Fruit fly (Drosophila melanogaster): ENCODE measurements around the gene CG17572.

Gene CG17572

DNA sequence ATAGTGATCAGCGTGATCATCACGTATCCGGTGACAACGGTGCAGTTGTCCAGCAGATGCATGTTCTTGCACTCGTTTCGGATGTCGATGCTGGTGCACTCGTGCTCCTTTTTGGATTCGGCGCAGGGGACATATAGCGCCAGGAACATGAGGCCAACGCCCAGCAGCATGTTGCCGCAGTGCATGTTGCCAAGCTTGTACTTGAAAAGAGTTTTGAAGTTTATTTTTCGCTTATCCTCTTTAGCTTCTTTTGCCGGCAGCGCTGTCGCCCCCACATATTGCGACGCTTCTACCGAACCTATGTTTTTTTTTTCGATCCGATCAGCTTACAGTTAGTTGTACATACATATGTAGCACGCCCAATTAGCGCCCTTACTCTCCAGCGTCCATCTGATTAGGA lies 5.6 kb downstream of the CG17572 start:
- TF ChIP-seq CG7368 (GFP tag; optimal IDR thresholded peaks at IDR 0.05) (no peak), Smox (GFP tag; optimal IDR thresholded peaks at IDR 0.05) (no peak), CG11762 (GFP tag; optimal IDR thresholded peaks at IDR 0.05; ENCODE audit: insufficient read depth) (no peak), Sox15 (GFP tag; optimal IDR thresholded peaks at IDR 0.05) (no peak), OdsH (GFP tag; optimal IDR thresholded peaks at IDR 0.05) (no peak), CG10669 (GFP tag; optimal IDR thresholded peaks at IDR 0.05) (no peak)

DNA sequence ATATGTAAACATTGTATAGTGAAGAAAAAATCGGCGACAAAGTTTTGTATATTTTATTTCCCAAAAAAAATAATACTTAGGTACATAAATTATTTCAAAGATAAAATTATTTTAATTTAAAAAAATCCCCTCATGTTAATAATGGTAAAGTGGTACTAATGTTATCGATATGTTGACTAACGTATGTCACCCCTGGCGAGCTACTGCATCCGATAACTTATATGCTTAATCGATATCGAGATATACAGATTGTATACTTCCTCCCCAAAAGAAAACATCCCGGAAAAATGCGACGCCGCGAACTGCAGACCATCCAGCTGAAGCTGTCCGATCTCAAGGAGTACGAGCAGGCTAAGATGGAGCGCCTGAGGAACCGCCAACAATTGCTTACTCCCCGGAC lies 9.2 kb downstream of the CG17572 start, which contains the start of gene CG17343:
Gene CG17343 (plus strand): TSS at position 224 of the 400 bp plus-strand sequence.
- TF ChIP-seq eg (GFP tag; IDR thresholded peaks at IDR 0.05) (no peak), CG9139 (GFP tag; optimal IDR thresholded peaks at IDR 0.05) (no peak), CG8632 (GFP tag; optimal IDR thresholded peaks at IDR 0.05) (no peak), Eip75B (GFP tag; optimal IDR thresholded peaks at IDR 0.05) (no peak), Hr39 (GFP tag; optimal IDR thresholded peaks at IDR 0.05) (no peak), salr (GFP tag; optimal IDR thresholded peaks at IDR 0.05) (no peak), fkh (GFP tag; optimal IDR thresholded peaks at IDR 0.05) (no peak), Eip78C (GFP tag) (no peak), CG6854 (GFP tag; optimal IDR thresholded peaks at IDR 0.05) (no peak)

DNA sequence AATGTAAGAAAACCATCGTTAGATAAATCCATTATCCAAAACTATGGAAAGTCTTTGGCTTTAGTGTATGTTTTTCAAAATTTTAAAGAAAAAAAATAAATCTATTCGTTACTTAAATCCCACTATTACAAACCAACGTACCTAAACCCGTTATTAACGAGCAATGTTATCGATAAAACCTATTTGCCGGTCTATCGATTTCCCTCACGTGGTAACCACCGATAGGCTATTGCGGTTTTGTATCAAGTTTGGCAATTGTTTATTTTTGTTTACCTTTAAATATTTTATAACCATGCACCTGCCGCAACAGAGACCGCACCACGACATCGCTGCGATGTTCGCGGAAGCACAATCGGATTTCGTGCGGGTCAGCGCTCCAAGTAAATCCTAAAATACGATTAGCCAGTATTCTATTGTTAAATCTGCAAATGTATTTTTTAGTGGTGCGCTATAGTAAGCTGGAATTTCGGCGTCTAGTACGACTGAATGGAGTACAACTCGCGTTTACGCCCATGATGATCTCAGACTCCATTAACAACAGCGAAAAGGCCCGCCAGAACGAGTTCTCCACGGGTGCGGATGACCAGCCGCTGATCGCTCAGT lies 10.8 kb downstream of the CG17572 start, which contains the start of gene Dus4:
Gene Dus4 (plus strand): TSS at position 206 of the 603 bp plus-strand sequence.
- TF ChIP-seq Hr39 (GFP tag; optimal IDR thresholded peaks at IDR 0.05) (no peak), Lpt (GFP tag; optimal IDR thresholded peaks at IDR 0.05) (no peak), CG3032 (tag; optimal IDR thresholded peaks at IDR 0.05) (no peak)

DNA sequence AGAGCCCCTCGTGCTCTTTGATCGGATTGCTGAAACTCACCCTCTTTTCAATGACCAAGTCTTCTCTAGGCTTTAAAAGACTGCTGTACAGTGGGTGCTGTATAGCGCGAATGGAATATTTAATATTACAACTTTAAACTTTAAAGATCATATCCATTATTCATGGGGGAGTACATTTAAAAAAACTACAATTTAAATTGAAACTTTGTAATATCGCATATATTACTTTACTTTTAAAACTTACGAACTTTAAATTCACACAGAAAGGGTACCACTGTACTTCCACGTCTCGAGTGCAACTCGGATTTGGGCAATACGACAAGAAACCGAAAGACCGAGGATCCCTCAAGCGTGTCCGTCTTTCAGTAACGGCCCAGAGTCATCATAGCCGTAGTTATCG lies 15.0 kb downstream of the CG17572 start, which contains the start of gene Phlpp:
Gene Phlpp (plus strand): TSS at position 214 of the 400 bp plus-strand sequence.
- TF ChIP-seq CG15336 (GFP tag; IDR thresholded peaks at IDR 0.05) (peak; percentile 49), CG1621 (tag; optimal IDR thresholded peaks at IDR 0.05) (peak; percentile 16), CG3032 (tag; optimal IDR thresholded peaks at IDR 0.05) (peak; percentile 21), Hr4 (GFP tag; optimal IDR thresholded peaks at IDR 0.05) (peak; percentile 72), OdsH (GFP tag; optimal IDR thresholded peaks at IDR 0.05) (no peak), CG6163 (GFP tag; IDR thresholded peaks at IDR 0.05) (peak; percentile 71), esn (GFP tag; optimal IDR thresholded peaks at IDR 0.05) (no peak), CG8632 (GFP tag; optimal IDR thresholded peaks at IDR 0.05) (no peak), Eip93F (GFP tag; optimal IDR thresholded peaks at IDR 0.05) (no peak), CG6854 (GFP tag; optimal IDR thresholded peaks at IDR 0.05) (no peak), Eip78C (GFP tag) (no peak), CG6808 (GFP tag; optimal IDR thresholded peaks at IDR 0.05) (no peak), Hr39 (GFP tag; optimal IDR thresholded peaks at IDR 0.05) (no peak), fd59A (GFP tag; optimal IDR thresholded peaks at IDR 0.05) (no peak), eg (GFP tag; IDR thresholded peaks at IDR 0.05) (peak; percentile 78), vri (GFP tag; optimal IDR thresholded peaks at IDR 0.05) (no peak), Gug (GFP tag; IDR thresholded peaks at IDR 0.05) (no peak), Met (GFP tag; optimal IDR thresholded peaks at IDR 0.05) (no peak), Ets21C (GFP tag; optimal IDR thresholded peaks at IDR 0.05) (no peak)

DNA sequence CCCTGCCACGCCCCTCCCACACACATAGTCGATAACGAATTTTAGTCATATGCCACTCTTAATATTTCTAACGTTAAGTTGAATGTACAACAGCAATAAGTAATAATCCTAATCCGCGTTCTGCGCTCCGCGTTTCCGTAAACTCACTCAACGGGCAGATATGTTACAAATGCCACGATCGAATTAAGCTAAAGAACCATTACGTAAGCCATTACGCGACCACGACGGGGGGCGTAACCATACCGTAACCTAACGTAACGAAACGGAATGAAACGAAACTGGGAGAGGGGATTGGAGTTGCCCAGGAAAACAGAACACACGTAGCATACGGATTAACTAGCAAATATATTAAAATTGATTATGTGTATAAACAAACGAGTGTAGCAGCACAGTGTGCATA lies 16.1 kb downstream of the CG17572 start:
- TF ChIP-seq Ets96B (tag; optimal IDR thresholded peaks at IDR 0.05) (no peak), eg (GFP tag; IDR thresholded peaks at IDR 0.05) (no peak), Gug (GFP tag; IDR thresholded peaks at IDR 0.05) (no peak), fd59A (GFP tag; optimal IDR thresholded peaks at IDR 0.05) (no peak), CG8632 (GFP tag; optimal IDR thresholded peaks at IDR 0.05) (no peak), Eip93F (GFP tag; optimal IDR thresholded peaks at IDR 0.05) (no peak), svp (GFP tag) (no peak), acj6 (GFP tag; optimal IDR thresholded peaks at IDR 0.05) (no peak)

Measured in whole organism, prepupa.